Fruit fly (Drosophila melanogaster): ENCODE measurements around the gene Wnt10.

Wnt10 gene

DNA sequence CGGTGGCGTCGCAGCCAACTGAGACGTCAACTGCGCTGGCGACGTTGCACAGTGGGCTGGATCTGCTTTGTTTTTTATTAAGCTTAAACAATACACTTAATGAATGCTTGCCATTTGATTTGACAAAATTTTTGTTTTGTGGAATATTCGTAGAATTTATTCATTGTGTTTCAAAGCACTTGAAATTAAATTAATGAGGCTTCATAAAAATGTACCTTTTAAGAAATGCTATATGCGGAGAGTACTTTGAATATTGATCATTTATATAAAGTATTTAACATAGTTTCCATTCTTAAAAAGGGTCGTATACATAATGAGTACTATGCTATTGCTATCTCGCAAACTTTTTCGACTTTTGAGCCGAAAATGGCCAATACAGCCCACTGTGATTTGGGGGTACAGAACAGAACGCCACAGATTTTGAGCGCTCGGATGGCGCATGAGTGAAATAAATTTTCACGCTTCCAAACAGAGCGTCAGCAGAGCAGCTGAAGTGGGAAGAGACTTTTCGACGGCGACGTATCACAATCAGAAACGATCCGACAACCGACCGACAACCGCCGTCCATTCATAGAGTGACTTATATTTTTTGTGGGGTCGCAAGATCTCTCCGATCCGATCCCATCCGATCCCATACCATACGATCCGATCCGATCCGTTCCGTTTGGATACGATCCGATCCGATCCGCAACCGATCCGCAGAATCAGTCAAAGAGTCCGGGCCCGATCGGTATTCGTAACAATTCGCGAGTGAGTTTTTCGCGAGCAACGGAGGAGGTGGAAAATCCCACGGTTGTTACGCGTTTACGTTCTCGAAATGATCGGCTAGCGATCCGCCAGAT, 29.8 kb upstream of the Wnt10 start, which contains the start of gene Wnt6 (continued):
- TF ChIP-seq CG1529 (GFP tag; optimal IDR thresholded peaks at IDR 0.05) (peak; percentile 72), Antp (GFP tag; optimal IDR thresholded peaks at IDR 0.05) (peak; percentile 33), CG10462 (GFP tag; optimal IDR thresholded peaks at IDR 0.05) (peak; percentile 71), CG14965 (GFP tag; optimal IDR thresholded peaks at IDR 0.05; ENCODE audit: borderline replicate concordance) (no peak), al (GFP tag; IDR thresholded peaks at IDR 0.05) (peak; percentile 71), lov (optimal IDR thresholded peaks at IDR 0.05) (no peak), lov (GFP tag; IDR thresholded peaks at IDR 0.05) (no peak), Fer2 (tag; optimal IDR thresholded peaks at IDR 0.05) (no peak), CG5245 (GFP tag; optimal IDR thresholded peaks at IDR 0.05) (no peak), gsb (GFP tag; IDR thresholded peaks at IDR 0.05) (peak; percentile 48; the same call in 1 of the 2 replicates), CG1233 (GFP tag; optimal IDR thresholded peaks at IDR 0.05) (peak; percentile 19), fd3F (GFP tag; optimal IDR thresholded peaks at IDR 0.05) (no peak), Dref (GFP tag; IDR thresholded peaks at IDR 0.05) (no peak), Hr51 (GFP tag; optimal IDR thresholded peaks at IDR 0.05) (peak in 1 of 2 experiments; percentile 58), CG2889 (GFP tag; IDR thresholded peaks at IDR 0.05) (no peak), insv (GFP tag; optimal IDR thresholded peaks at IDR 0.05) (no peak), CG4360 (GFP tag; IDR thresholded peaks at IDR 0.05) (no peak), her (GFP tag; optimal IDR thresholded peaks at IDR 0.05) (no peak), jumu (GFP tag; optimal IDR thresholded peaks at IDR 0.05) (peak; percentile 29), CG3838 (GFP tag; optimal IDR thresholded peaks at IDR 0.05) (peak; percentile 23), ro (GFP tag; IDR thresholded peaks at IDR 0.05) (peak; percentile 10; the same call in 1 of the 2 replicates), ATbp (GFP tag; optimal IDR thresholded peaks at IDR 0.05) (peak; percentile 36), usp (GFP tag; optimal IDR thresholded peaks at IDR 0.05) (no peak), bab2 (GFP tag; optimal IDR thresholded peaks at IDR 0.05) (peak; percentile 21), nau (GFP tag; optimal IDR thresholded peaks at IDR 0.05) (no peak), kah (GFP tag; optimal IDR thresholded peaks at IDR 0.05) (no peak), CG16779 (GFP tag; IDR thresholded peaks at IDR 0.05) (no peak), Hmx (GFP tag; optimal IDR thresholded peaks at IDR 0.05) (no peak), sc (optimal IDR thresholded peaks at IDR 0.05) (no peak), sc (GFP tag; optimal IDR thresholded peaks at IDR 0.05) (peak; percentile 71), Opbp (GFP tag; IDR thresholded peaks at IDR 0.05; ENCODE audit: partially characterized antibody) (no peak), CG15269 (tag; optimal IDR thresholded peaks at IDR 0.05) (peak; percentile 61), Sin3A (optimal IDR thresholded peaks at IDR 0.05) (no peak), CG3065 (GFP tag; optimal IDR thresholded peaks at IDR 0.05) (no peak), CG15696 (tag; optimal IDR thresholded peaks at IDR 0.05) (no peak), bowl (GFP tag; IDR thresholded peaks at IDR 0.05) (no peak), stwl (tag; optimal IDR thresholded peaks at IDR 0.05) (no peak), Hsf (GFP tag; optimal IDR thresholded peaks at IDR 0.05) (peak; percentile 30), CG3281 (GFP tag; optimal IDR thresholded peaks at IDR 0.05) (peak; percentile 41), Six4 (GFP tag; optimal IDR thresholded peaks at IDR 0.05) (no peak), slp2 (GFP tag; optimal IDR thresholded peaks at IDR 0.05) (peak; percentile 36), CG18476 (GFP tag; optimal IDR thresholded peaks at IDR 0.05) (peak; percentile 24), Awh (GFP tag; IDR thresholded peaks at IDR 0.05) (no peak), seq (GFP tag; IDR thresholded peaks at IDR 0.05) (no peak), CG32772 (GFP tag; IDR thresholded peaks at IDR 0.05) (no peak), CG12104 (GFP tag; optimal IDR thresholded peaks at IDR 0.05) (peak; percentile 41), CG11456 (GFP tag; IDR thresholded peaks at IDR 0.05) (no peak), Oli (tag; optimal IDR thresholded peaks at IDR 0.05) (peak; percentile 80), grn (GFP tag; optimal IDR thresholded peaks at IDR 0.05) (no peak), zen (tag; optimal IDR thresholded peaks at IDR 0.05) (no peak), Ada2b (GFP tag; IDR thresholded peaks at IDR 0.05) (peak; percentile 49)
